Fruit fly (Drosophila melanogaster): ENCODE measurements around the gene CG6769.
A peak's percentile ranks its signal among the peaks of the same experiment; 100 is the strongest.

CG6769 gene

dm6 chrX:17856458-17857277 lies 4.1 kb upstream of the CG6769 start, which contains the start of gene Srx:
Gene Srx (plus strand): TSS chrX:17856974.
- TF ChIP-seq N (GFP tag; optimal IDR thresholded peaks at IDR 0.05) (no peak), ey (GFP tag; optimal IDR thresholded peaks at IDR 0.05) (peak; percentile 35), Jra (GFP tag; optimal IDR thresholded peaks at IDR 0.05) (peak; percentile 60), fru (GFP tag; optimal IDR thresholded peaks at IDR 0.05) (peak; percentile 33), rgr (GFP tag; optimal IDR thresholded peaks at IDR 0.05) (peak; percentile 26), h (GFP tag; optimal IDR thresholded peaks at IDR 0.05) (peak; percentile 59), OdsH (GFP tag; optimal IDR thresholded peaks at IDR 0.05) (peak; percentile 39), HLH106 (tag; optimal IDR thresholded peaks at IDR 0.05) (peak; percentile 59), usp (GFP tag; optimal IDR thresholded peaks at IDR 0.05) (no peak), jim (GFP tag; optimal IDR thresholded peaks at IDR 0.05) (peak; percentile 90), Hnf4 (GFP tag; optimal IDR thresholded peaks at IDR 0.05) (peak; percentile 66), pan (optimal IDR thresholded peaks at IDR 0.05) (no peak), Sp1 (GFP tag; optimal IDR thresholded peaks at IDR 0.05) (peak; percentile 62), woc (GFP tag; optimal IDR thresholded peaks at IDR 0.05) (no peak), psq (GFP tag; optimal IDR thresholded peaks at IDR 0.05) (peak; percentile 43), Mio (GFP tag; optimal IDR thresholded peaks at IDR 0.05) (no peak), CG9705 (GFP tag; optimal IDR thresholded peaks at IDR 0.05) (peak; percentile 18), tai (GFP tag; optimal IDR thresholded peaks at IDR 0.05) (no peak), br (GFP tag; optimal IDR thresholded peaks at IDR 0.05) (peak; percentile 59), foxo (GFP tag; optimal IDR thresholded peaks at IDR 0.05) (peak in 1 of 2 experiments; percentile 47), Rel (GFP tag; optimal IDR thresholded peaks at IDR 0.05) (no peak), Rel (tag; optimal IDR thresholded peaks at IDR 0.05) (peak; percentile 59)

DNA sequence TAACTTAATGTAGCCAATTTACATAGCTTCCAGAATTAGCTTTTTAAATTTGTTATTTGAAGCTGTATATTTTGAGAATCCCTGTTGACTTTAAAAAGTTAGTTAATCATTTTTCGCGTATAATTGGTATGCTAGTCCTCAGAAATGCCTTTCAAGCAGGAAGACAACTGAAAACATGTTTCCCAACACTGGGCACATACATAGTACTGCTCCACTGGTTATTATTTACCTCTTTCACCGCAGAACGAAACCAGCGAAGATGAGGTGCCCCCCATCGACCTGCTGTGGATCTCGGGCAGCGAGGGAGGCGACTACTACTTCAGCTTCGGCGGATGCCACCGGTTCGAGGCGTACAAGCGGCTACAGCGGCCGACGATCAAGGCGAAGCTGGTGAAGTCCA lies 3.0 kb upstream of the CG6769 start:
- no peak for TF ChIP-seq pan (optimal IDR thresholded peaks at IDR 0.05)

dm6 chrX:17865103-17865502 lies 4.3 kb downstream of the CG6769 start:
- TF ChIP-seq Vsx2 (GFP tag; optimal IDR thresholded peaks at IDR 0.05; ENCODE audit: partially characterized antibody) (no peak), CG32264 (GFP tag; optimal IDR thresholded peaks at IDR 0.05) (no peak), CG9705 (GFP tag; optimal IDR thresholded peaks at IDR 0.05) (no peak), Jra (GFP tag; optimal IDR thresholded peaks at IDR 0.05) (no peak), CrebA (GFP tag; optimal IDR thresholded peaks at IDR 0.05; ENCODE audit: borderline replicate concordance) (no peak), Abd-B (GFP tag; optimal IDR thresholded peaks at IDR 0.05) (no peak), dmrt93B (GFP tag; optimal IDR thresholded peaks at IDR 0.05) (no peak), Hnf4 (GFP tag; optimal IDR thresholded peaks at IDR 0.05) (no peak), Myc (optimal IDR thresholded peaks at IDR 0.05) (no peak)

dm6 chrX:17870614-17871394 lies 10.0 kb downstream of the CG6769 start:
- TF ChIP-seq Dif (GFP tag; optimal IDR thresholded peaks at IDR 0.05; ENCODE audit: partially characterized antibody) = peak; percentile 19
- TF ChIP-seq pan (optimal IDR thresholded peaks at IDR 0.05) = no peak
- peak in 1 of 2 experiments; percentile 11 for TF ChIP-seq dl (GFP tag; optimal IDR thresholded peaks at IDR 0.05; ENCODE audit: insufficient read depth in 1 of 2, partially characterized antibody in 2 of 2)
- TF ChIP-seq fru (GFP tag; optimal IDR thresholded peaks at IDR 0.05) = peak; percentile 3

- TF ChIP-seq woc (GFP tag; optimal IDR thresholded peaks at IDR 0.05) (no peak), rgr (GFP tag; optimal IDR thresholded peaks at IDR 0.05) (no peak), N (GFP tag; optimal IDR thresholded peaks at IDR 0.05) (no peak), usp (GFP tag; optimal IDR thresholded peaks at IDR 0.05) (no peak), h (GFP tag; optimal IDR thresholded peaks at IDR 0.05) (no peak), CG32264 (GFP tag; optimal IDR thresholded peaks at IDR 0.05) (no peak), Dif (GFP tag; optimal IDR thresholded peaks at IDR 0.05; ENCODE audit: partially characterized antibody) (no peak), tai (GFP tag; optimal IDR thresholded peaks at IDR 0.05) (no peak), br (GFP tag; optimal IDR thresholded peaks at IDR 0.05) (no peak), Hr78 (GFP tag; optimal IDR thresholded peaks at IDR 0.05) (no peak), Mio (GFP tag; optimal IDR thresholded peaks at IDR 0.05) (no peak), sage (GFP tag; optimal IDR thresholded peaks at IDR 0.05) (no peak), Jra (GFP tag; optimal IDR thresholded peaks at IDR 0.05) (no peak), jim (GFP tag; optimal IDR thresholded peaks at IDR 0.05) (no peak), CG9705 (GFP tag; optimal IDR thresholded peaks at IDR 0.05) (no peak)
Observed at dm6 chrX:17872310-17872709, 11.5 kb downstream of the CG6769 start.

Data from whole organism, wandering third instar larva.